Worm (Caenorhabditis elegans): ENCODE measurements around the gene F59E11.5.

ce11 chrV:9016479-9016878 lies 21.6 kb downstream of the F59E11.5 start, which contains the start of gene oac-40:
- TF ChIP-seq unc-62 (GFP tag; optimal IDR thresholded peaks at IDR 0.05) (no peak), lin-13 (tag; optimal IDR thresholded peaks at IDR 0.05) (no peak), mab-5 (tag; optimal IDR thresholded peaks at IDR 0.05) (no peak)

Measured in whole organism, mixed stage, embryonic.